Fruit fly (Drosophila melanogaster): Measurements from ENCODE around the gene CG32086.

- TF ChIP-seq psq (optimal IDR thresholded peaks at IDR 0.05): no peak
- no peak for TF ChIP-seq CG8478 (optimal IDR thresholded peaks at IDR 0.05)
- no peak for TF ChIP-seq Dll (optimal IDR thresholded peaks at IDR 0.05)
- TF ChIP-seq EcR (GFP tag; optimal IDR thresholded peaks at IDR 0.05): no peak
- no peak for TF ChIP-seq usp (GFP tag; optimal IDR thresholded peaks at IDR 0.05)
- no peak for TF ChIP-seq pan (optimal IDR thresholded peaks at IDR 0.05)
These were observed 15.4 kb upstream of the CG32086 start for dm6 chr3L:11599255-11599654.

Data from whole organism.